Worm (Caenorhabditis elegans) whole organism, L4 larva: Measurements from ENCODE around the gene srg-10.

Source experiments
- dpl-1 ChIP-seq: fragments of 150-350 bp; optimal IDR thresholded peaks from 2 replicates; lab custom pipeline; 2014; ENCODE audit warnings: missing biosample characterization, missing genetic modification reagents, missing genetic modification characterization
- fos-1 ChIP-seq: fragments of 150-350 bp; optimal IDR thresholded peaks from 2 replicates; lab custom pipeline; 2014; ENCODE audit warnings: missing biosample characterization, missing genetic modification characterization
- nhr-41 ChIP-seq: fragments of 200-800 bp; sonication (Bioruptor generic); IDR thresholded peaks from 2 replicates; pipeline ENCODE4 v1.3.6; 2022; ENCODE audit warnings: missing genetic modification reagents, missing genetic modification characterization, missing compliant biosample characterization
- nhr-76 ChIP-seq: fragments of 150-350 bp; optimal IDR thresholded peaks from 2 replicates; lab custom pipeline; 2014; ENCODE audit warnings: missing biosample characterization, missing genetic modification characterization
- spr-3 ChIP-seq: fragments of 200-800 bp; sonication (Bioruptor generic); optimal IDR thresholded peaks from 2 replicates; lab custom pipeline; 2018; ENCODE audit warnings: mild to moderate bottlenecking, missing genetic modification characterization, missing compliant biosample characterization

- TF ChIP-seq nhr-41 (GFP tag; lab: Robert Waterston, UW) (no peak), spr-3 (GFP tag; lab: Kevin White, UChicago) (no peak), nhr-76 (no peak), fos-1 (tag; lab: Kevin White, UChicago) (no peak), dpl-1 (GFP tag; lab: Kevin White, UChicago) (no peak)
Observed at ce11 chrIII:4715088-4715487, 37.5 kb downstream of the srg-10 start, which contains the start of gene him-18.
